Fruit fly (Drosophila melanogaster) whole organism, larva: ENCODE results near the gene CG12746.

Source experiments
- noc ChIP-seq: fragments of 200-800 bp; sonication (Bioruptor generic); optimal IDR thresholded peaks from 3 replicates; lab custom pipeline; 2019; ENCODE audit warnings: missing biosample characterization, mild to moderate bottlenecking, missing genetic modification characterization, moderate library complexity

Gene CG12746

DNA sequence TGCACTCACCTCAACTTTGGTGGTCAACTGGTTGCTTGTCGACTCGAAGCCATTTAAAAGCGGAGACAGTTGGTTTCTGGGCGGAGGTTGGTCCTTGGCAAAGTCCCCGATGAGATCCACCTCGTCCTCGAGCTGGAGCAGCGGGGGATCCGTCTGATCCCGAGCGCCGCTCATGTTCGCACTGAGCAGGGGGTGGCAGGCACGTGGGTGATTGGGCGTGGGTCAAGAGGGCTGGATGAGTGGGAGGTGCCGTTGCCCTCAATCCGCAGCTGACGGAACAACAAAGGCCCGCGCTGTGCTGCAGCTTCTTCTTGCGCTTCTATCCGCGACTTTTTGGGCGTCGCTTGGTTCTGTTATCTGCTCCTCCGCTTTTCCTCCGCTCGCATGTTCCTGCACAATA is 1.7 kb upstream of the CG12746 start:
- no peak for TF ChIP-seq noc (tag; lab: Kevin White, UChicago)

DNA sequence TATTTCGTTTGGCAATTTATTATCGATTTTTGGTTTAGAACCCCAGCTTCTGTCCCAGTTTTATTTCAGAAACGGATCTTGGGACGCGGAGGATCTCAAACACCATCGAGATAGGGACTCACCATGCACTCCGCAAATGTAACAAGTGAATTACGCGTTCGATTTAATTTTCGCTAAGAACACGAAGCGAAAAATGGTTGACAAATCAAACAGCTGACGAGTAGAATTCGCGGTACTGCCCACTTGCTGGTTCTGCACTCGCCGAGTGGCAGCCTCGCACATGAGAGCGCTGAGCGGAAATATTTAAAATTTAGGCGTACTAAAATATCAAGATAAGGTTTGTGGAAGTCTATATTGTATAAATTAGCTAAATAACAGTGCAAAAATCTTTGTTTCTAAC is 1.2 kb upstream of the CG12746 start, which contains the start of gene Pi4KIIalpha:
Gene Pi4KIIalpha, minus strand, starts transcription at position 233 of the 400 bp plus-strand sequence.
- TF ChIP-seq noc (tag; lab: Kevin White, UChicago): no peak

DNA sequence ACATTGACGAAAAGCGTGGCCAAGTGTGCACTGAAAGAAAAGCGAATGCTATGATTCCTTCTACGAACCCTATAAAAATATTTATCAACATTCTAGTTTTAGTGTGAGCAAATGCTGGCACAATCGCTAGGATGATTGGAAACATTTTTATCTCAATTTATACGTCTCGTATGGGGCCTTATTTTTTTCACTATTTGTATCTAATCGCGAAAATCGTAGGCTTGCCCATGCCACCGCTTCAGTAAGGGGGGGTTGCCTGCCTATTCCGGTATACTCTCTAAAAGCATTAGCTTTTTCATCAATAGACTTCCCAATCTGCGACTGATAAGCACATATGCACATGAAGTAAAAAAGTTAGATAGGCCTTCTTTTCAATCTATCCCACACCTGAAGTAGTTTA is 958 bp downstream of the CG12746 start:
- TF ChIP-seq noc (tag; lab: Kevin White, UChicago): peak; percentile 88

DNA sequence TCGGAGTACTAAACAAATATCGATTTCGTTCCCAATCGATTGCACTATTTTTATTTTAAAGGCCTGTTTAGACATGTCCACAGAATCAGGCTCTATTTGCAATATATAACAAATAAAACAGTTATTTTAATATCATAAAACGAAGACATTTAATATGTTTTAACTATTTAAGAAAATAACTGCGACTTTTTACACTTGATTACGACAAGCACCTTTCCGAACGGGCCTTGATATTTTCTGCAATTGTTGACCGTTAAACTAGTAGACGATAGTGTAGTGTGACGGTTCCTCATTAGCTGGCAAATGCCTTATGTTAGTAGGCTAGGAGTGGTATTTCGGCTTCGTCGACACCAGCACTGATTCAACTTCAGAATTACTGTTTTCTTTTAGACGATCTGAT is 3.9 kb downstream of the CG12746 start, which contains the start of the genes CG2931 and Rheb:
Gene CG2931, minus strand, starts transcription at position 26 of the 400 bp plus-strand sequence.
Gene Rheb, plus strand, starts transcription at position 332 of the 400 bp plus-strand sequence.
- TF ChIP-seq noc (tag; lab: Kevin White, UChicago): peak; percentile 23

DNA sequence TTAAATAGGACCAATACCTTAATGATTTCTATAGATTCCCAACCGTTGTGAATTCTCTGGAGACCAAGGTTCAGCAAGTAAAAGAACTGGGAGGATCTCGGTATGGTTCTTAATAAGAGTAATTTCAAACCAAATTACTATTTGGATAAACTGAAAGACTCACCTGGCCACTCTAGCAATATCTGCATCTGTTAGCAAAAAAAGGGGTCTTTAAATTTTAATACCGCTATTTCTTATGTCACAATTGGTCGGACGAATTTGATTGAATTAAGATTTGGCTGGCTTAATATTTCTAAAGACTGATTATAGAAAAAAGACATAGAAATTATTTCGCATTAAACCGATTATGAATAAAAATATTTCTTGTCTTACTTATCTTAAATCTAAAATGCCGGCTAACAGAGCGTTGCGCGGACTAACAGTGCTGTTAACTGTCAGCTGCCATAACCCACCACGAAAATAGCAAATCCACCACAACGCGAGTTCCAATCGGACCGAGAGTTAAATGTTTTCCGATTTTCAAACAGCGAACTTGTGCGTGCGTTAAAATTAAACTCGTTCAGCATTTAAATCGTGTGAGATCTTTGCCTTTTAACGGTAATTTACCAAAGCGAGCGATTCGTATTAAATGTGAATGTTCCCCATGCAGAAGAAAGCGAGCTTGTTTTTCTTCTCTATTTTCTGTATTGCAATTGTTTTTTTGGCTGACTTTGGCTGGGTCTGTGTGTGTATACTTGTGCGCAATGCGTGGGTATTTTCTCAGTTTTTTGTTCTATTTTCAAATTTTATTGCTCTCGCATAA is 6.2 kb downstream of the CG12746 start, which contains the start of gene CRMP:
Gene CRMP, plus strand, starts transcription at position 474 of the 802 bp plus-strand sequence.
- no peak for TF ChIP-seq noc (tag; lab: Kevin White, UChicago)

DNA sequence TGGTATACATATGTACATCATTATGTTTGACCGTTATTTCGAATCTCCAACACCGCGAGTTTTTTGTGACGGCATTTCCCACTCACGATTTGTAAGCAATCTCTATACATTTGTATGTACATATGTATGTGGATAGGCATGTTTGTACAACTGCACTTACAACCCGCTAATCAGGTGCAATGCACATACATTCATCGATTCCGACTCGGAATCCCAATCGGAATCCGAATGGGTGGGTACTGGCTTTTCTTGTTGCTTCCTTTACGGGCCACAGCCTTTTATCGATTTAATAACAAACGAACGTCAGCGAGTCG is 6.7 kb downstream of the CG12746 start:
- no peak for TF ChIP-seq noc (tag; lab: Kevin White, UChicago)

DNA sequence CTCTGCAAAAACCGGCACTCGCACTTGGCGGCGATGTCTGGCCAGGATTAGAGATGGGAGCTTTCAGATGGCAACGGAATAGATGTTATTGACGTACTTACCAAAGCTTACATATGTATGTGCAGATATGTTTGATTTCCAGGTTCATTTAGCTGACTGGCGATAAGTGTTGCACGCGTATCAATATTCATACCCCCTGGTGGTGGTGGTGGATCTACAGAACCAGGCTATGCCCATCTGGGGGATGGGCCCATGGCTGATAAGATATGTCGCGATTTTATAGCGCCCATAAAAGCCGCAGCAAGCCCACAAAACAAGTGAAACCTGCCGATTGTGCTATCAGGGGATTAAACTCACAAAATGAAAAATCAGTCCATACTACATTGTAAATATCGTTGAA is 7.1 kb downstream of the CG12746 start:
- no peak for TF ChIP-seq noc (tag; lab: Kevin White, UChicago)

DNA sequence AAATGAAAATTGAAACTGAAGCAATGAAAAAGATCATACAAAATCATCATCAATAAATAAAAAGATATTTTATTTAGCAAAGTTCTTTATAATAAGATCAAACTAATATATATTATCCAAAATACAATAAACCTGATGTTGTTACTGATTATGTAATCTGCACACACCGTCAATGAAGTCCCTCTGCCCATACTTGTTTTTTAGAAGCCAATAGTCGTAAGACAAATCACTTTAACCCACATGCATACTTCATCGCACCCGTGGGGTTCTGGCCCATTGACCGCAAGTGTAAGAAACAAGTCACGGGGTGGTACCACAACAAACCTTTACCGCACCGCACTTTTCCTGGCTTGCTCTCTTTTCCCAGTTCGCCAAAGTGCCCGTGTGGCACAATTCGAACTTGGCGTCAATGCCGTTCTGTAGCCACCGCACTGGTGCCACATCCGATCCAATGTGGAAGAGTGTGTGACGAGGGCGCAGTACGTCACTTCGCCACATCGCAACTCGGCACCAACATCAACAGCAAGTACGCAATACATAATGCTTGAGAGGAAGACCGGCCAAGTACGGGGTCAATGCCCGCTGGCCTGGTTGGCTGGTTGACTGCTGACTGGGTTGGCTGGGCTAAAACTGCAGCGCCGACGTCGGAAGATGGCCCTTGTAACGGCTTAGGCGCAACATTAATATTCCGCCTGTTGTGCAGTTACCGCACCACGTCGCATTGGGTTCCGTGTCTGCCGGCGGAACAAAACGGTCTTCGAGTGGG is 8.4 kb downstream of the CG12746 start:
- no peak for TF ChIP-seq noc (tag; lab: Kevin White, UChicago)

DNA sequence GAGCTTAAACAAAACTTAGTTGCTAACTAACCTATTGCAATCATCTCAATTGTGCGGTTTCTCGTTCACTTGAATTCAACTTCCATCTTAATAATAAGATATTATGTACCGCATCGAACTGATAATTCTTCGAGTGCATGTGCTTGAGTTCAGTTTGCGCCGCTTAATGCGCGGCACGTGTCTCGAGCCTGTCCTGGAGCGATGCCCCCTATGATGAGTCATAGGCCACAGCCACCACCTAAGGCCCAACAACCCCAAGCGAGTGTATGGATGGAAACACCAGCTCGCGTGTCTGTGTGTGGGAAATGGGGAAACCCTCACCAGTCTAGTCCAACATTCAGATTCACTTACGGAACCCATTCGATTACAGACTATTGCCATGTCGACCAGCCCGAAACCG is 9.2 kb downstream of the CG12746 start:
- TF ChIP-seq noc (tag; lab: Kevin White, UChicago): no peak

DNA sequence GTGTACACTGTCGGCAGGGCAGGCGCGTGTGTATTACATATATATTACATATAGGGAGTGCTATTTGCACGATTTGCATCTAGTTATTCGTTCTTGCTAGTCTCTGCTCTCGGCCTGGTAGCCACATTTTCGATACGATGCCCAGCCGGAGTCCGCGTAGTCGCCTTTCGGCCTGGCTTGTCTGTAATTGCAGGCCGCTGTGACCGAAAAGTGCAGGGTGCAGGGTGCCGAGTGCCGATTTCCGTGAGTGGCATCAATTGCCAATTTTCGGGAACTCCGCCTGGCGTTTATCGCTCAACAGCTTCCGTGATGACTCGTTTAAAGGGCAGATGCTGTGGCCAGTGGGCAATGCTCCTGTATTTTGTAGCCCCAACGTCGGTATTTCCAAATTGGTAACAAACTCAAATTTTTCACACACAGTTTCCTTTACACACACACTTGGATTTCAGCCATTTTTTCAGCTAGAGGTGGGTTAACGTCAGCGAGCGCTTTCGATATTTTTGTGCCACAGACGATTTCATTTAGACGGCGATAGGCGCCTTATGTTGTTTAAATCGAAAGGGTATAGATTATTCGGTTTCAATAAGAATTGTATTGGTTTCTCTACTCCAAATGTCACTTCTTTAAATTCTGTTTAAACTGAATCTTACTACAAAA is 23.3 kb downstream of the CG12746 start, which contains the start of gene CG2926:
Gene CG2926, minus strand, starts transcription at position 518 of the 657 bp plus-strand sequence.
- TF ChIP-seq noc (tag; lab: Kevin White, UChicago): no peak

DNA sequence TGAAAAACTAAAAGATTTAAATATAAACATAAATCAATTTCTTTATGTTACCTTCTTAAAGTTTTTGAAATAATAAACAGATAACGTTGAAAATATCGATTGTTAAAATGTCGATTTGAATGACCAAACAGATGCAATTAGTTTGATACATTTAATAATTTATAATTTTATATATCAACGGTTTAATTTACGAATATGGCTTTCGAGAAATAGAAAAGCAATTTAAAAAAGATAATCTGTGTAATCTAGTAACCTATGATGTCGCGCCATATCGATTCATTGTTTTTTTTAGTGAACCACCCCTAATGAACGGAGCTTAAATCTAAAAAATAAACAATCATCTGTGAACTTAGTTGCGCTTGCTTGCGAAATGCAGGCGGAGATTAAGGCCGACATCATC is 23.9 kb downstream of the CG12746 start, which contains the start of gene PolZ2:
Gene PolZ2, plus strand, starts transcription at position 301 of the 400 bp plus-strand sequence.
- TF ChIP-seq noc (tag; lab: Kevin White, UChicago): no peak

DNA sequence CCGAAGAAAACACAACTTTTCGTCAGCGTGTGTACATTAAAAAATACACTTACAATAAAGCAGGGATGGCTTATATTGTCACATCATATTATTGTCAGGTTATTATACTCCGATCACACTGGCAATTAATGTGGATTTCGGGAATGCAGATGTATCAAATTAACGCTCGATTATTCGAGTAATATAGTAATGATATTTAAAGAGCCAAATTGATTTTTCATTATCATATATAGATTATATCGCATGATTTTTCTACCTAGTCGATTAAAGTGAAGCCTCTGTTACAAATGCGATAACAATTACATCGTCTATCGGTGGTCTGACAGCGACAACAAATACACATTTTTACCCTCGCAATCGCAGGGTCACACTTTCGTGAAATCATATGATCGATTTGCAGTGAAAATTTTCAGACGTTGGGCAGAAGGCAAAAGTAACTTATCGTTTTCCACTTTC is 26.8 kb downstream of the CG12746 start, which contains the start of the genes noi and Vha26:
Gene noi, minus strand, starts transcription at position 62 of the 456 bp plus-strand sequence.
Gene Vha26, plus strand, starts transcription at position 366 of the 456 bp plus-strand sequence.
- TF ChIP-seq noc (tag; lab: Kevin White, UChicago): no peak

DNA sequence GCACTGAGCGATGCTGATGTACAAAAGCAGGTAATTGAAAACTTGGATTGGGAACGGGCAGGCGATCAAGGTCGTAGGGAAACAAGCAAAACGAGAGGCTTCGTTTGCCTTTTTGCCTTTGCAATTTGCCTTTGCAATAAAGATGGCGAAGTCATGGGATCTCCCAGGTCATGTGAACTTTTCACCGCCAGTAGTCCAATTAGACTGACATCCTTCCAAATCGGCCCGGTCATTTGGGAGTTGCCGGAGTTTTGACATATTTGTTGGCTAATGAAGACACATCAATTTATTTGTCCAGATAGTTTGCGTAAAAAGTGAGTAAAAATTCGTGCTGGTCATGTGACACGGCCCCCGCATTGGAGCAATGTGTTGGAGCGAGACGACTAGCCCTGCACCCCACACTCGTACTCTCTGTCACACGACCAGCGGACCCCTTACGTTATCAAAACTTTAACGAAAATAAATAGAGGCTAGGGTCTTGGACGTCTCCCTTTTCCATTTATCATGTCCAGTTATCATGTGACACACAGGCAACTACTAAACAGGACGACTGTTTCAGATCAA is 27.4 kb downstream of the CG12746 start:
- TF ChIP-seq noc (tag; lab: Kevin White, UChicago): no peak

DNA sequence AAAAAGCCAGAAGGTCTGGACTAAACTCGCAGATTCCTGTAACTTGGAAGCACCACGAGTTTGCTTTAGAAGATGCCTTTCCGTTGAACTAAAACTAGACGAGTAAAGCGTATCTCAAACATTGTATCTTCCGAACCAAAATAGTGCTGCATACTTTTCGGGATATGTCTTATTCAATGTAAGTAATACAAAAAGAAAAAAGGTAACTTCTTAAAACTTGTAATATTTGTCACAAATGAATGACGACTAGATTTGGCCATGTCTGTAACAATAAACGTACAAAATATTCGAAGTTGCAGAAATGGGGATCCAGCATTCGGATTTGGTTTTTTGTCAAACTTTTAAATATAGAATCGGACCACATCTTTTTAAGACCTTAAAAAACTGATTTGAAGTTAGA is 30.2 kb downstream of the CG12746 start:
- no peak for TF ChIP-seq noc (tag; lab: Kevin White, UChicago)
